Worm (Caenorhabditis elegans): ENCODE results near the gene hpa-1.

hpa-1 gene

ce11 chrIV:16202074-16202473, 30.9 kb downstream of the hpa-1 start, which contains the start of gene H25K10.1:
Gene H25K10.1 (plus strand): TSS chrIV:16202374.
- TF ChIP-seq snpc-3.4 (tag; optimal IDR thresholded peaks at IDR 0.05), result no peak

ce11 chrIV:16199831-16200230, 33.1 kb downstream of the hpa-1 start:
- no peak for TF ChIP-seq snpc-4 (GFP tag; optimal IDR thresholded peaks at IDR 0.05)
- peak in 2 of 4 experiments; percentile 15 to 77 for TF ChIP-seq snpc-4 (tag; optimal IDR thresholded peaks at IDR 0.05)
- peak; percentile 6 for TF ChIP-seq snpc-1.1 (tag; optimal IDR thresholded peaks at IDR 0.05; ENCODE audit: insufficient read depth)
- no peak for TF ChIP-seq ztf-22 (GFP tag; optimal IDR thresholded peaks at IDR 0.05)

- TF ChIP-seq athp-1 (tag; optimal IDR thresholded peaks at IDR 0.05), result no peak
- no peak for TF ChIP-seq tlf-1 (GFP tag; optimal IDR thresholded peaks at IDR 0.05)
- TF ChIP-seq hlh-12 (tag; optimal IDR thresholded peaks at IDR 0.05), result no peak
- no peak for TF ChIP-seq aptf-3 (GFP tag; IDR thresholded peaks at IDR 0.05)
- TF ChIP-seq snpc-1.1 (tag; optimal IDR thresholded peaks at IDR 0.05; ENCODE audit: insufficient read depth), result no peak
- TF ChIP-seq rec-8 (tag; optimal IDR thresholded peaks at IDR 0.05), result no peak
- no peak for TF ChIP-seq C17E4.6 (GFP tag; IDR thresholded peaks at IDR 0.05)
- TF ChIP-seq lin-54 (GFP tag; optimal IDR thresholded peaks at IDR 0.05), result no peak
- TF ChIP-seq mes-4 (tag; optimal IDR thresholded peaks at IDR 0.05), result no peak
- TF ChIP-seq mel-28 (tag; optimal IDR thresholded peaks at IDR 0.05; ENCODE audit: borderline replicate concordance), result no peak
- no peak for TF ChIP-seq aptf-2 (GFP tag; conservative IDR thresholded peaks at IDR 0.05)
- TF ChIP-seq efl-1 (GFP tag; optimal IDR thresholded peaks at IDR 0.05), result no peak
- TF ChIP-seq B0261.1 (tag; optimal IDR thresholded peaks at IDR 0.05), result no peak
- TF ChIP-seq atf-7 (tag; optimal IDR thresholded peaks at IDR 0.05), result no peak
- no peak for TF ChIP-seq lir-1 (GFP tag; conservative IDR thresholded peaks at IDR 0.05)
Observed at ce11 chrIV:16196717-16197116, 36.2 kb downstream of the hpa-1 start, which contains the start of gene Y7A9A.1. Gene Y7A9A.1 (plus strand): TSS chrIV:16197017.

ce11 chrIV:16192754-16193153, 40.2 kb downstream of the hpa-1 start:
- TF ChIP-seq T07F8.4 (tag; optimal IDR thresholded peaks at IDR 0.05), result no peak
- TF ChIP-seq lag-1 (GFP tag; IDR thresholded peaks at IDR 0.05), result no peak
- no peak for TF ChIP-seq ceh-91 (GFP tag; IDR thresholded peaks at IDR 0.05)
- no peak for TF ChIP-seq tbp1 (GFP tag; optimal IDR thresholded peaks at IDR 0.05)
- TF ChIP-seq akir-1 (GFP tag; optimal IDR thresholded peaks at IDR 0.05), result no peak
- no peak for TF ChIP-seq attf-5 (GFP tag; optimal IDR thresholded peaks at IDR 0.05)

ce11 chrIV:16191597-16191996, 41.3 kb downstream of the hpa-1 start:
- no peak for TF ChIP-seq B0336.3 (GFP tag; IDR thresholded peaks at IDR 0.05)
- TF ChIP-seq ceh-58 (GFP tag; IDR thresholded peaks at IDR 0.05), result no peak
- TF ChIP-seq nhr-80 (tag; optimal IDR thresholded peaks at IDR 0.05), result no peak
- no peak for TF ChIP-seq egl-18 (GFP tag; IDR thresholded peaks at IDR 0.05)
- TF ChIP-seq tbp1 (GFP tag; optimal IDR thresholded peaks at IDR 0.05), result no peak
- TF ChIP-seq madf-8 (GFP tag; conservative IDR thresholded peaks at IDR 0.05), result no peak
- peak; percentile 77 for TF ChIP-seq attf-6 (GFP tag; IDR thresholded peaks at IDR 0.05)
- no peak for TF ChIP-seq Y67H2A.10 (GFP tag; conservative IDR thresholded peaks at IDR 0.05)
- TF ChIP-seq sdz-38 (tag; optimal IDR thresholded peaks at IDR 0.05), result no peak
- no peak for TF ChIP-seq Y56A3A.18 (GFP tag; IDR thresholded peaks at IDR 0.05)
- no peak for TF ChIP-seq sptf-2 (GFP tag; optimal IDR thresholded peaks at IDR 0.05)
- TF ChIP-seq snpc-4 (GFP tag; optimal IDR thresholded peaks at IDR 0.05), result no peak
- TF ChIP-seq snpc-4 (tag; optimal IDR thresholded peaks at IDR 0.05), result peak in 1 of 4 experiments; percentile 42
- no peak for TF ChIP-seq lag-1 (GFP tag; IDR thresholded peaks at IDR 0.05)
- no peak for TF ChIP-seq nfya-2 (GFP tag; IDR thresholded peaks at IDR 0.05)
- TF ChIP-seq F37B4.10 (GFP tag; IDR thresholded peaks at IDR 0.05), result no peak
- TF ChIP-seq ceh-91 (GFP tag; IDR thresholded peaks at IDR 0.05), result no peak
- TF ChIP-seq somi-1 (GFP tag; optimal IDR thresholded peaks at IDR 0.05), result no peak
- TF ChIP-seq lin-54 (GFP tag; optimal IDR thresholded peaks at IDR 0.05), result no peak
